Worm (Caenorhabditis elegans): ENCODE results near the gene F46B6.13.

F46B6.13 gene

ce11 chrV:9799076-9799475 lies at the start of gene F46B6.13:
Gene F46B6.13 (minus strand): TSS chrV:9799176.
- TF ChIP-seq cog-1 (tag; optimal IDR thresholded peaks at IDR 0.05) (no peak), klf-2 (GFP tag; conservative IDR thresholded peaks at IDR 0.05) (no peak), flt-1 (GFP tag; IDR thresholded peaks at IDR 0.05) (no peak), ztf-23 (GFP tag; IDR thresholded peaks at IDR 0.05) (no peak), med-1 (GFP tag; optimal IDR thresholded peaks at IDR 0.05; ENCODE audit: insufficient read depth) (no peak), ztf-29 (GFP tag; IDR thresholded peaks at IDR 0.05) (no peak), tab-1 (GFP tag; IDR thresholded peaks at IDR 0.05) (no peak), T22C8.4 (GFP tag; IDR thresholded peaks at IDR 0.05) (no peak), ref-1 (GFP tag; conservative IDR thresholded peaks at IDR 0.05) (no peak)

DNA sequence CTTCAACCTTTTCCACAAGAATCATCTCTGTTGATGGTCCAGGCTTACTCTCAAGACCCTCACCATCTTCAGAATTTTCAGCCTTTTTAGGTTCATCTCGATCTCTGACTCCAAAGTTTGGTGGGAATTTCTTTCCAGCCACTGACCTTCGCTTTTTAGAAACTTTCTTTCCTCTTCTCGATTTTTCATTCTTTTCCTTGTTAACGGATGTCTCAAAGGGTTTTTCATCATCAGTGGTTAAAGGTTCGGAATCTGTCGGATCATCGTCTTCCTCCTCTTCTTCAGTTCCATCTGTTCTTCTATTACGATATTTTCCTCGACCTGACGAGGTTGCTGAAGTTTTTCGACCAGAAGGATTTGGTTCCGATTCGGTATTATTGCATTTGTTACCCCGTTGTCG lies 49.6 kb upstream of the F46B6.13 start:
- no peak for TF ChIP-seq tab-1 (GFP tag; IDR thresholded peaks at IDR 0.05)
- no peak for TF ChIP-seq flt-1 (GFP tag; IDR thresholded peaks at IDR 0.05)
- no peak for TF ChIP-seq klf-2 (GFP tag; conservative IDR thresholded peaks at IDR 0.05)
- TF ChIP-seq ref-1 (GFP tag; conservative IDR thresholded peaks at IDR 0.05), result no peak
- no peak for TF ChIP-seq med-1 (GFP tag; optimal IDR thresholded peaks at IDR 0.05; ENCODE audit: insufficient read depth)
- no peak for TF ChIP-seq ztf-29 (GFP tag; IDR thresholded peaks at IDR 0.05)
- no peak for TF ChIP-seq ztf-23 (GFP tag; IDR thresholded peaks at IDR 0.05)
- no peak for TF ChIP-seq T22C8.4 (GFP tag; IDR thresholded peaks at IDR 0.05)

DNA sequence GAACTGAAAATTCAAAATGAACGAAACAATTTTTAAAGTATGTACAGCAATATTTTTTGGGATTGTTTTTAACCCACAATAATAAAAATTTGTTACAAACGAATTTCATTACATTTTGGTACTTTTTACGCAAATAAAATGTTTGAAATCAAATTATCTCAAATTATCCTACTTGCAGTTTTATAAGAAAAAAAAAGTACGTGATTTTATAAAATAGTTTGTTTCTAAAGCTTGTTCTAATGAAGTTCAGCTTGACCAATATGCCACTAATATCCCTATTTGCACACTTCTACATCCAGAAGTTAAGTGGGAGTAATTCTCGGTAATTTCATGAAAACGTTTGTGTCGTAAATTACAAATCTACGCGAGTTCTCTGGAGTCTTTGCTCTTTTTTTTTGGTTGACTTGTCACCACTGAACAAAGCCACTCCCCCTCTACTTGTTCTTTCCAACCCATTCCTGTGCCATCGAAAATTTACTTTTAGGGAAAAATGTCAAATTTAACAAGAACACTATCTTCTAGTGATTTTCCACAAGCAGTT lies 44.5 kb upstream of the F46B6.13 start, which contains the start of gene sru-8:
sru-8 (plus strand) TSS at position 491 of the 541 bp plus-strand sequence.
- TF ChIP-seq ztf-29 (GFP tag; IDR thresholded peaks at IDR 0.05), result no peak
- TF ChIP-seq flt-1 (GFP tag; IDR thresholded peaks at IDR 0.05), result no peak
- TF ChIP-seq T22C8.4 (GFP tag; IDR thresholded peaks at IDR 0.05), result no peak
- no peak for TF ChIP-seq med-1 (GFP tag; optimal IDR thresholded peaks at IDR 0.05; ENCODE audit: insufficient read depth)
- no peak for TF ChIP-seq ztf-23 (GFP tag; IDR thresholded peaks at IDR 0.05)
- no peak for TF ChIP-seq cog-1 (tag; optimal IDR thresholded peaks at IDR 0.05)
- TF ChIP-seq klf-2 (GFP tag; conservative IDR thresholded peaks at IDR 0.05), result no peak
- no peak for TF ChIP-seq tab-1 (GFP tag; IDR thresholded peaks at IDR 0.05)
- no peak for TF ChIP-seq ref-1 (GFP tag; conservative IDR thresholded peaks at IDR 0.05)

DNA sequence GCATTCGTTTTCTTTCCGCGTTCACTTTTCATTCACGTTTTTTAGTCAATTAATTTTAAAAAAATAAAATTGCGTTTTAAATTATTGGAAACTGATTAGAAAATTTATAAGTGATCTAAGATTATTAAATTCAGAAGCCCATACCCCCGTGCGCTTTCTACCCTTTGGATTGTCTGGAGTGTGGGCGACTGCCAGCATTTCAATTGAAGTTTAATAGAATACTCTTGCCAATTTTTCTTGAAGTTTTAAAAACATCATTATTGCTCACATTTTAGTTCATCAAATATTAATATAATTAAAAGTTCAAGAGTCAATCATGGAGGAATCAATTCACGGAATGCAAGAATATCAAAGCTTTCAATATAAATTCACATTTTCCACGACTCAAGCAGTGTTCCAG lies 42.4 kb upstream of the F46B6.13 start, which contains the start of gene sru-36:
sru-36 (plus strand) TSS at position 301 of the 400 bp plus-strand sequence.
- TF ChIP-seq ztf-23 (GFP tag; IDR thresholded peaks at IDR 0.05), result no peak
- TF ChIP-seq flt-1 (GFP tag; IDR thresholded peaks at IDR 0.05), result no peak
- TF ChIP-seq klf-2 (GFP tag; conservative IDR thresholded peaks at IDR 0.05), result no peak
- no peak for TF ChIP-seq tab-1 (GFP tag; IDR thresholded peaks at IDR 0.05)
- no peak for TF ChIP-seq ztf-29 (GFP tag; IDR thresholded peaks at IDR 0.05)
- TF ChIP-seq med-1 (GFP tag; optimal IDR thresholded peaks at IDR 0.05; ENCODE audit: insufficient read depth), result no peak
- no peak for TF ChIP-seq cog-1 (tag; optimal IDR thresholded peaks at IDR 0.05)
- TF ChIP-seq ref-1 (GFP tag; conservative IDR thresholded peaks at IDR 0.05), result no peak
- no peak for TF ChIP-seq T22C8.4 (GFP tag; IDR thresholded peaks at IDR 0.05)

DNA sequence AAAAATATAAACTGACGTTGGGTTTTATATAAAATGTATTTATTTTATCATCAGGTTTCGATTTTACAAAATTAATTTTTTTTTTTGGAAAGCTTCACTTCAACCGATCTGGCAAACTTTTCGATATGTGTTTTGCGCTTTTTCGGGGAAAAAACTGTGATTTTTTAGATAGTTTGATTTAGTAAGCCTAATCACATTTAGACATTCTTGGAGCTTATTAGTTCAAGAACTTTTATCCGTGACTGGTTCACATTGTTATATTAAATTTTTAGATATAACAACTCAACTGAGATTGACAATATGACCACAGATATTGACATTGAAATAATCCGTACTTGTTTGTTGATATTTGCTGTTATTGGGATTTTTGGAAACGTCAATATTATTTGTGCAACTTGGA lies 38.7 kb upstream of the F46B6.13 start, which contains the start of gene srsx-21:
srsx-21 (plus strand) TSS at position 301 of the 400 bp plus-strand sequence.
- TF ChIP-seq T22C8.4 (GFP tag; IDR thresholded peaks at IDR 0.05), result no peak
- TF ChIP-seq ztf-23 (GFP tag; IDR thresholded peaks at IDR 0.05), result no peak
- no peak for TF ChIP-seq ref-1 (GFP tag; conservative IDR thresholded peaks at IDR 0.05)
- TF ChIP-seq tab-1 (GFP tag; IDR thresholded peaks at IDR 0.05), result no peak
- TF ChIP-seq klf-2 (GFP tag; conservative IDR thresholded peaks at IDR 0.05), result no peak
- no peak for TF ChIP-seq flt-1 (GFP tag; IDR thresholded peaks at IDR 0.05)
- no peak for TF ChIP-seq ztf-29 (GFP tag; IDR thresholded peaks at IDR 0.05)
- TF ChIP-seq med-1 (GFP tag; optimal IDR thresholded peaks at IDR 0.05; ENCODE audit: insufficient read depth), result no peak
- no peak for TF ChIP-seq cog-1 (tag; optimal IDR thresholded peaks at IDR 0.05)

DNA sequence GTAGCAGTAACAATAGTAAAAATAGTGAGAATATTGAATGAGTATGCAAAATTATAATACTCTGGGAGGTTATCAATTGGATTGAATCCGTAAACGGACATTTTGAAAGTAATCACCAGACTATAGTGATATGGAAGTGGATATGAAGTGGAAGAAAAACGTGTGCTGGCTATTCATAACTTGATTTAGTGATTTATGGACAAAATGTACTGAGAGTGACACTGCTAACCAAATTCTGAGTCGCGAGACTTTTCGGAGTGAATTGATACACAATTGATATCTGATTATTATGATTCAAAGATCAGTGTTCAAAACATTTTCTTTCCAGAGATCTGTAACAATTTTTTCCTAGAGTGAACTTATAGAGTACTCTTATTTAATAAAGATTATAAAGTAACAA lies 37.0 kb upstream of the F46B6.13 start, which contains the start of gene sru-38:
sru-38 (minus strand) TSS at position 101 of the 400 bp plus-strand sequence.
- TF ChIP-seq ref-1 (GFP tag; conservative IDR thresholded peaks at IDR 0.05) (no peak), tab-1 (GFP tag; IDR thresholded peaks at IDR 0.05) (no peak), klf-2 (GFP tag; conservative IDR thresholded peaks at IDR 0.05) (no peak), T22C8.4 (GFP tag; IDR thresholded peaks at IDR 0.05) (no peak), ztf-23 (GFP tag; IDR thresholded peaks at IDR 0.05) (no peak), ztf-29 (GFP tag; IDR thresholded peaks at IDR 0.05) (no peak), flt-1 (GFP tag; IDR thresholded peaks at IDR 0.05) (no peak), cog-1 (tag; optimal IDR thresholded peaks at IDR 0.05) (no peak), med-1 (GFP tag; optimal IDR thresholded peaks at IDR 0.05; ENCODE audit: insufficient read depth) (no peak)

- TF ChIP-seq ztf-23 (GFP tag; IDR thresholded peaks at IDR 0.05) (no peak), med-1 (GFP tag; optimal IDR thresholded peaks at IDR 0.05; ENCODE audit: insufficient read depth) (no peak), tab-1 (GFP tag; IDR thresholded peaks at IDR 0.05) (no peak), ztf-29 (GFP tag; IDR thresholded peaks at IDR 0.05) (no peak), T22C8.4 (GFP tag; IDR thresholded peaks at IDR 0.05) (no peak), klf-2 (GFP tag; conservative IDR thresholded peaks at IDR 0.05) (no peak), cog-1 (tag; optimal IDR thresholded peaks at IDR 0.05) (no peak), ref-1 (GFP tag; conservative IDR thresholded peaks at IDR 0.05) (no peak), flt-1 (GFP tag; IDR thresholded peaks at IDR 0.05) (no peak)
These were observed 34.9 kb upstream of the F46B6.13 start, which contains the start of gene sru-40 for ce11 chrV:9833900-9834299. Gene sru-40 (minus strand): TSS chrV:9834000.

DNA sequence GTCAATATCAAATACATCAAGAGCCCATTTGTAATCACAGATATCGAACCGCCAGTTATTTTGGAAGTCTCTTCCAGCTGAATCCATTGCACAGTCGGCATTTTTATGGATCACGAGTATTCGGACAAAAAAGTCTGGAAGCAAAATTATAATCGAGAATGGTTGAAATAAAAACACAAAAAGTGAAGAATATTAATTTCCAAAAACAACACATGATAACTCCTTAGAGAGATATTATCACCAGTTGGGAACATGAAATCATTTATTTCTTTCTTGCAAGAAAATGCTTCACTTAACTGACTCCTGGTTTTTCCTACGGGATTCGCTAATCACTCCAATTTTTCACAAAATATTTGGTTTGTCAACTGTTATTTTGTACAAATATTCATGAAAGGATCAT lies 25.2 kb upstream of the F46B6.13 start, which contains the start of gene str-2:
str-2 (minus strand) TSS at position 101 of the 400 bp plus-strand sequence.
- no peak for TF ChIP-seq ztf-29 (GFP tag; IDR thresholded peaks at IDR 0.05)
- no peak for TF ChIP-seq ref-1 (GFP tag; conservative IDR thresholded peaks at IDR 0.05)
- TF ChIP-seq T22C8.4 (GFP tag; IDR thresholded peaks at IDR 0.05), result no peak
- TF ChIP-seq med-1 (GFP tag; optimal IDR thresholded peaks at IDR 0.05; ENCODE audit: insufficient read depth), result no peak
- TF ChIP-seq flt-1 (GFP tag; IDR thresholded peaks at IDR 0.05), result no peak
- no peak for TF ChIP-seq ztf-23 (GFP tag; IDR thresholded peaks at IDR 0.05)

ce11 chrV:9821724-9822123 lies 22.7 kb upstream of the F46B6.13 start, which contains the start of gene str-193:
Gene str-193 (minus strand): TSS chrV:9821824.
- no peak for TF ChIP-seq ztf-29 (GFP tag; IDR thresholded peaks at IDR 0.05)
- no peak for TF ChIP-seq ztf-23 (GFP tag; IDR thresholded peaks at IDR 0.05)
